Worm (Caenorhabditis elegans): ENCODE data around the gene T22C8.4.

DNA sequence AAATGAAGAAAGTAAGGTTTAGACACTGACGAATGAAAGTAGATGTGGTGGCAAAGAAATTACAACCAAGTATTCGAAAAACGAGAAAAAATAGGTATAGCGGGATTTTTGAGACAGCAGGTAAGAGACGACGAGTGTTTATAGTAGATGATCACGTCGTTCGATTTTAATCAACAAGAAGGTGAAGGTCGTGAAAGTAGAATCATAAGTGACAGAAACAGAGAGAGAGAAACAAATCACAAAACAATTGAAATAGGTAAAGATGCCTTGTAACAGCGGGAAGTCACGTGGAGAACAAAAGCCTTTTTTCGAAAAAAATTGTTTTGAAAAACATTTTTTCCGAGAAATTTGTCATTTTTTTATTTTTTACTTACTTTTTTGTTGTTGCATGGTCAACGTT is 6.8 kb upstream of the T22C8.4 start, which contains the start of gene T22C8.6:
- TF ChIP-seq ztf-29 (GFP tag; IDR thresholded peaks at IDR 0.05): no peak
- TF ChIP-seq tab-1 (GFP tag; IDR thresholded peaks at IDR 0.05): no peak
- TF ChIP-seq flt-1 (GFP tag; IDR thresholded peaks at IDR 0.05): no peak
- TF ChIP-seq T22C8.4 (GFP tag; IDR thresholded peaks at IDR 0.05): no peak
- TF ChIP-seq ztf-23 (GFP tag; IDR thresholded peaks at IDR 0.05): no peak
- TF ChIP-seq ref-1 (GFP tag; conservative IDR thresholded peaks at IDR 0.05): no peak
- TF ChIP-seq cog-1 (tag; optimal IDR thresholded peaks at IDR 0.05): no peak
- no peak for TF ChIP-seq med-1 (GFP tag; optimal IDR thresholded peaks at IDR 0.05; ENCODE audit: insufficient read depth)
- no peak for TF ChIP-seq klf-2 (GFP tag; conservative IDR thresholded peaks at IDR 0.05)
